Worm (Caenorhabditis elegans) whole organism, young adult: ENCODE measurements around the gene Y38E10A.17.

Experiments
- F57A8.1 ChIP-seq: fragments of 200-800 bp; sonication (Bioruptor generic); optimal IDR thresholded peaks from 2 replicates; lab custom pipeline; 2018; ENCODE audit warnings: mild to moderate bottlenecking, missing genetic modification characterization, moderate library complexity, missing compliant biosample characterization
- K11D2.4 ChIP-seq: fragments of 200-800 bp; sonication (Bioruptor generic); IDR thresholded peaks from 2 replicates; pipeline ENCODE4 v1.3.6; 2022; ENCODE audit warnings: missing genetic modification reagents, missing genetic modification characterization, missing compliant biosample characterization
- ZK185.1 ChIP-seq: sonication (generic microtip); optimal IDR thresholded peaks from 2 replicates; lab custom pipeline; 2016; ENCODE audit warnings: mild to moderate bottlenecking, missing genetic modification characterization, missing compliant biosample characterization; ENCODE audit not compliant: poor library complexity, severe bottlenecking
- ceh-27 ChIP-seq: fragments of 200-800 bp; sonication (Bioruptor generic); optimal IDR thresholded peaks from 2 replicates; lab custom pipeline; 2018; ENCODE audit warnings: mild to moderate bottlenecking, missing genetic modification characterization, moderate library complexity, missing compliant biosample characterization
- ceh-40 ChIP-seq: fragments of 200-800 bp; sonication (Bioruptor generic); IDR thresholded peaks from 2 replicates; pipeline ENCODE4 v1.3.6; 2022; ENCODE audit warnings: missing genetic modification characterization, missing compliant biosample characterization
- dpl-1 ChIP-seq: fragments of 150-350 bp; optimal IDR thresholded peaks from 2 replicates; lab custom pipeline; 2014; ENCODE audit warnings: missing biosample characterization, missing genetic modification reagents, missing genetic modification characterization
- ekl-4 ChIP-seq: fragments of 200-800 bp; sonication (Bioruptor generic); IDR thresholded peaks from 2 replicates; pipeline ENCODE4 v1.3.6; 2022; ENCODE audit warnings: missing genetic modification reagents, missing genetic modification characterization, missing compliant biosample characterization
- nfya-1 ChIP-seq: sonication (generic microtip); optimal IDR thresholded peaks from 2 replicates; lab custom pipeline; 2017; ENCODE audit warnings: antibody characterized with exemption, missing compliant biosample characterization, missing genetic modification characterization, borderline replicate concordance; ENCODE audit not compliant: insufficient read depth
- nhr-80 ChIP-seq: sonication (generic microtip); optimal IDR thresholded peaks from 2 replicates; lab custom pipeline; 2016; ENCODE audit warnings: missing genetic modification characterization, missing compliant biosample characterization
- pha-4 ChIP-seq: fragments of 150-350 bp; sonication (generic microtip); optimal IDR thresholded peaks from 2 replicates; lab custom pipeline; 2014; ENCODE audit warnings: missing biosample characterization, missing genetic modification reagents, missing genetic modification characterization
- unc-130 ChIP-seq: sonication (generic microtip); optimal IDR thresholded peaks from 2 replicates; lab custom pipeline; 2016; ENCODE audit warnings: missing genetic modification reagents, missing genetic modification characterization, missing compliant biosample characterization
- unc-62 ChIP-seq: fragments of 150-350 bp; optimal IDR thresholded peaks from 2 replicates; lab custom pipeline; 2014; ENCODE audit warnings: missing biosample characterization, missing genetic modification reagents, missing genetic modification characterization
- ztf-18 ChIP-seq: sonication (generic microtip); optimal IDR thresholded peaks from 2 replicates; lab custom pipeline; 2016; ENCODE audit warnings: missing genotype, mild to moderate bottlenecking, missing genetic modification characterization, missing compliant biosample characterization
- ztf-25 ChIP-seq: fragments of 200-800 bp; sonication (Bioruptor generic); IDR thresholded peaks from 2 replicates; pipeline ENCODE4 v1.3.6; 2022; ENCODE audit warnings: missing genetic modification reagents, missing genetic modification characterization, missing compliant biosample characterization

ce11 chrII:12622843-12623242 is 11.8 kb downstream of the Y38E10A.17 start:
- TF ChIP-seq ztf-25 (GFP tag; lab: Robert Waterston, UW) (no peak), ztf-18 (tag; lab: Kevin White, UChicago) (no peak), nfya-1 (tag; lab: Kevin White, UChicago) (no peak), ZK185.1 (tag; lab: Kevin White, UChicago) (no peak), F57A8.1 (GFP tag; lab: Kevin White, UChicago) (no peak), nhr-80 (no peak), ceh-27 (GFP tag; lab: Kevin White, UChicago) (no peak), pha-4 (tag; lab: Kevin White, UChicago) (no peak), unc-62 (GFP tag; lab: Kevin White, UChicago) (no peak), K11D2.4 (no peak), ceh-40 (GFP tag; lab: Robert Waterston, UW) (no peak), dpl-1 (GFP tag; lab: Kevin White, UChicago) (no peak), unc-130 (GFP tag; lab: Kevin White, UChicago) (no peak), ekl-4 (no peak)
